Worm (Caenorhabditis elegans) whole organism, midembryonic: ENCODE results near the gene ZK1010.12.
A peak's percentile ranks its signal among the peaks of the same experiment; 100 is the strongest.

ENCODE experiments used
- flt-1 ChIP-seq: fragments of 200-800 bp; sonication (Bioruptor generic); IDR thresholded peaks from 2 replicates; pipeline ENCODE4 v1.3.6; 2022; ENCODE audit warnings: missing genetic modification characterization, missing compliant biosample characterization
- med-1 ChIP-seq: sonication (generic microtip); optimal IDR thresholded peaks from 2 replicates; lab custom pipeline; 2017; ENCODE audit warnings: missing genetic modification characterization, mild to moderate bottlenecking, missing compliant biosample characterization, antibody characterized with exemption, missing genetic modification reagents; ENCODE audit not compliant: insufficient read depth
- ztf-23 ChIP-seq: fragments of 200-800 bp; sonication (Bioruptor generic); IDR thresholded peaks from 2 replicates; pipeline ENCODE4 v1.3.6; 2022; ENCODE audit warnings: missing genetic modification reagents, missing genetic modification characterization, missing compliant biosample characterization
- ztf-29 ChIP-seq: fragments of 200-800 bp; sonication (Bioruptor generic); IDR thresholded peaks from 2 replicates; pipeline ENCODE4 v1.3.6; 2022; ENCODE audit warnings: missing genetic modification reagents, missing genetic modification characterization, missing compliant biosample characterization

ce11 chrIII:12945072-12945471 lies 46.0 kb upstream of the ZK1010.12 start:
- TF ChIP-seq ztf-29 (GFP tag; lab: Robert Waterston, UW) (peak; percentile 58; the same call in 1 of the 2 replicates), med-1 (no peak), ztf-23 (GFP tag; lab: Robert Waterston, UW) (no peak), flt-1 (no peak)
